Fruit fly (Drosophila melanogaster): Measurements from ENCODE around the gene bcn92.

Gene bcn92

dm6 chrX:2137587-2138341 lies 11.7 kb downstream of the bcn92 start (continued):
- TF ChIP-seq z (GFP tag; IDR thresholded peaks at IDR 0.05) (peak; percentile 79), Trl (optimal IDR thresholded peaks at IDR 0.05) (peak; percentile 68 to 95), Trl (GFP tag; optimal IDR thresholded peaks at IDR 0.05) (peak; percentile 90), Nf-YA (GFP tag; IDR thresholded peaks at IDR 0.05) (peak; percentile 97), cas (GFP tag; IDR thresholded peaks at IDR 0.05) (peak; percentile 96), CG12744 (GFP tag; optimal IDR thresholded peaks at IDR 0.05) (peak; percentile 93), danr (GFP tag; IDR thresholded peaks at IDR 0.05) (peak; percentile 99), HmgD (GFP tag; optimal IDR thresholded peaks at IDR 0.05) (peak; percentile 42), CG3281 (GFP tag; optimal IDR thresholded peaks at IDR 0.05) (peak; percentile 99), CG9932 (GFP tag; IDR thresholded peaks at IDR 0.05) (peak; percentile 98), dmrt11E (tag; optimal IDR thresholded peaks at IDR 0.05) (peak; percentile 100), Spps (tag; optimal IDR thresholded peaks at IDR 0.05) (peak; percentile 100), CG6175 (GFP tag; IDR thresholded peaks at IDR 0.05) (peak; percentile 96), stc (GFP tag; IDR thresholded peaks at IDR 0.05) (peak; percentile 99), gce (GFP tag; IDR thresholded peaks at IDR 0.05) (peak; percentile 97), CG8765 (GFP tag; IDR thresholded peaks at IDR 0.05) (peak; percentile 98), CG2678 (tag; optimal IDR thresholded peaks at IDR 0.05) (peak; percentile 100), CG14965 (GFP tag; optimal IDR thresholded peaks at IDR 0.05; ENCODE audit: borderline replicate concordance) (no peak), CG10209 (GFP tag; optimal IDR thresholded peaks at IDR 0.05) (peak; percentile 99), pan (optimal IDR thresholded peaks at IDR 0.05) (no peak), pan (GFP tag; optimal IDR thresholded peaks at IDR 0.05 in 1 of 2, IDR thresholded peaks at IDR 0.05 in 1 of 2) (peak in 1 of 2 experiments; percentile 99), unpg (GFP tag; optimal IDR thresholded peaks at IDR 0.05) (peak; percentile 100), CG7839 (tag; optimal IDR thresholded peaks at IDR 0.05) (peak; percentile 99), corto (GFP tag; optimal IDR thresholded peaks at IDR 0.05) (peak; percentile 97), Bdp1 (GFP tag; optimal IDR thresholded peaks at IDR 0.05) (peak; percentile 87), CG31224 (GFP tag; IDR thresholded peaks at IDR 0.05) (peak; percentile 97), NFAT (GFP tag; IDR thresholded peaks at IDR 0.05) (peak; percentile 96), CG1529 (GFP tag; optimal IDR thresholded peaks at IDR 0.05) (peak; percentile 99), salm (tag; optimal IDR thresholded peaks at IDR 0.05) (peak; percentile 99), pum (GFP tag; optimal IDR thresholded peaks at IDR 0.05) (peak; percentile 89), sens (GFP tag) (peak; percentile 99), Adf1 (GFP tag; IDR thresholded peaks at IDR 0.05) (peak; percentile 65), CG18011 (GFP tag; optimal IDR thresholded peaks at IDR 0.05) (peak; percentile 94), CG12391 (tag; optimal IDR thresholded peaks at IDR 0.05) (peak; percentile 100), CG34422 (GFP tag; IDR thresholded peaks at IDR 0.05) (peak; percentile 99), zf30C (GFP tag; optimal IDR thresholded peaks at IDR 0.05) (peak; percentile 48), CG3847 (GFP tag; IDR thresholded peaks at IDR 0.05) (peak; percentile 99), Dp (GFP tag; optimal IDR thresholded peaks at IDR 0.05) (peak; percentile 8), yki (optimal IDR thresholded peaks at IDR 0.05) (no peak), CG11247 (GFP tag; IDR thresholded peaks at IDR 0.05) (peak; percentile 98), crc (GFP tag; optimal IDR thresholded peaks at IDR 0.05) (peak; percentile 83), repo (GFP tag; optimal IDR thresholded peaks at IDR 0.05) (peak; percentile 88), Sin3A (optimal IDR thresholded peaks at IDR 0.05) (no peak), CG13424 (tag; optimal IDR thresholded peaks at IDR 0.05) (peak; percentile 100), CG7357 (GFP tag; IDR thresholded peaks at IDR 0.05) (peak; percentile 96), CG17612 (GFP tag; IDR thresholded peaks at IDR 0.05) (peak; percentile 97), CG11696 (GFP tag; IDR thresholded peaks at IDR 0.05) (peak; percentile 95), MESR4 (GFP tag; optimal IDR thresholded peaks at IDR 0.05) (peak; percentile 58), Mad (GFP tag; optimal IDR thresholded peaks at IDR 0.05) (peak; percentile 95), Hr51 (GFP tag; optimal IDR thresholded peaks at IDR 0.05) (peak; percentile 95 to 100), bab2 (GFP tag; optimal IDR thresholded peaks at IDR 0.05) (peak; percentile 79), CTCF (GFP tag; optimal IDR thresholded peaks at IDR 0.05) (peak; percentile 79)

Data from whole organism, embryonic.